Worm (Caenorhabditis elegans) whole organism, L2 larva: ENCODE results near the gene tbb-2.

Experiments used
- aly-2 ChIP-seq: fragments of 150-350 bp; optimal IDR thresholded peaks from 2 replicates; lab custom pipeline; 2014; ENCODE audit warnings: missing biosample characterization, missing genetic modification characterization
- fos-1 ChIP-seq: fragments of 150-350 bp; optimal IDR thresholded peaks from 2 replicates; lab custom pipeline; 2014; ENCODE audit warnings: missing biosample characterization, missing genetic modification characterization
- unc-62 ChIP-seq: fragments of 150-350 bp; optimal IDR thresholded peaks from 2 replicates; lab custom pipeline; 2014; ENCODE audit warnings: missing biosample characterization, missing genetic modification reagents, missing genetic modification characterization

DNA sequence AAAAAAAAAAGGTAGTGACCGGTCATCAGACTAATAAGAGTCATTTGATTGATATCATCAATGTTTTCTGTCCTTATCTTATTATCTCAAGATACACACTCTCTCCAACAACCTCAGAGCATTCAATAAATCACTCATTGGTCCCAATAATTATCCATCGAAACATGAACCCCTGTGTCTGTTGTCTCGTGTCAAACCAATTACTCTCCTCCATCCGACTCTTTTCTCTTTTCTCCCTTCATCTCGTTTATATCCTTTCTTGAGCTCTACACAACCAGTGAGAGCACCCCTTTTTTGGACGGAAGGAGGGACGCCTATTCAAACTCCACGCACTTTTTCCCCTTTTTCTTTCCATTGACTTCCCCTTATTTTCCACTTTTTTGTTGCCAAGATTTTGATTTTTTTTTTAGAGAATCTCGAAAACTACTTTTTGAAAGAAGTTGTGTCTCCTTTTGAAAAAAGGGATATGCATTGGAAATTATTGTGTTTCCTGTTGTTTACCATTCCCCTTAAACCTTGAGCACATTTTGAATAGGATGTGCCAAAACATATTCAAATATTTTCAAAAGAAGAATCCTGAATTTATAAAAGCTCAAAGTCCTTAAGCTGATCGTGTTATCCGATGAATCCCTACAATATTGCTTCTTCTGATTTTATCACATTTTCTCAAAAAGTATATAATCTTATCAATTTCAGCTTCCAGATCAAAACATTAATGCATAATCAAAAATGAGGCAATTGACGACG is 11.8 kb downstream of the tbb-2 start, which contains the start of gene pxd-1:
- TF ChIP-seq fos-1 (tag; lab: Kevin White, UChicago), result no peak
- no peak for TF ChIP-seq aly-2
- TF ChIP-seq unc-62 (GFP tag; lab: Kevin White, UChicago), result no peak
